Fruit fly (Drosophila melanogaster) whole organism, embryonic: ENCODE measurements around the gene Ir87a.

Experiments
- Lpt ChIP-seq: fragments of >200 bp; optimal IDR thresholded peaks from 2 replicates; lab custom pipeline; 2018; ENCODE audit warnings: missing biosample characterization, missing genetic modification characterization
- Trl ChIP-seq, 3 experiments: fragments of >200 bp in 2 of 3; fragments of 200-800 bp in 1 of 3; sonication (Bioruptor generic) in 1 of 3; optimal IDR thresholded peaks; 2 replicates in 1 of 3; 3 replicates in 2 of 3; lab custom pipeline; 2016 to 2017; ENCODE audit warnings: missing biosample characterization in 1 of 3, missing genetic modification characterization in 1 of 3
- repo ChIP-seq: fragments of 200-800 bp; sonication (Bioruptor generic); optimal IDR thresholded peaks from 2 replicates; lab custom pipeline; 2016; ENCODE audit warnings: missing biosample characterization, missing genetic modification characterization

- no peak for TF ChIP-seq repo (GFP tag; lab: Kevin White, UChicago)
- no peak for TF ChIP-seq Trl (optimal IDR thresholded peaks at IDR 0.05; lab: Kevin White, UChicago)
- no peak for TF ChIP-seq Trl (GFP tag; optimal IDR thresholded peaks at IDR 0.05; lab: Kevin White, UChicago)
- TF ChIP-seq Lpt: no peak
These were observed 22.5 kb upstream of the Ir87a start, which contains the start of gene CG14377 for dm6 chr3R:13397535-13397934.
